Fruit fly (Drosophila melanogaster): Measurements from ENCODE around the gene bond.

Gene bond

dm6 chr3R:22590668-22591275 is 40.3 kb downstream of the bond start (continued):
- TF ChIP-seq Sry-δ (GFP tag; optimal IDR thresholded peaks at IDR 0.05) = no peak
- TF ChIP-seq CG17612 (GFP tag; IDR thresholded peaks at IDR 0.05) = no peak
- no peak for TF ChIP-seq CG12942 (GFP tag; optimal IDR thresholded peaks at IDR 0.05)
- TF ChIP-seq CG13123 (GFP tag; optimal IDR thresholded peaks at IDR 0.05) = peak; percentile 18
- peak; percentile 12 for TF ChIP-seq CG17802 (tag; optimal IDR thresholded peaks at IDR 0.05)
- TF ChIP-seq D19B (GFP tag; optimal IDR thresholded peaks at IDR 0.05) = peak; percentile 89
- TF ChIP-seq CG15479 (GFP tag; optimal IDR thresholded peaks at IDR 0.05) = no peak
- peak in 1 of 2 experiments; percentile 38 for TF ChIP-seq Hr78 (GFP tag; optimal IDR thresholded peaks at IDR 0.05)
- peak; percentile 82 for TF ChIP-seq Oli (tag; optimal IDR thresholded peaks at IDR 0.05)
- peak in 1 of 3 experiments; percentile 80 for TF ChIP-seq Stat92E (GFP tag; optimal IDR thresholded peaks at IDR 0.05)
- no peak for TF ChIP-seq hbn (GFP tag; IDR thresholded peaks at IDR 0.05; ENCODE audit: partially characterized antibody)
- TF ChIP-seq Fer1 (GFP tag; optimal IDR thresholded peaks at IDR 0.05) = no peak
- TF ChIP-seq CG14710 (tag; optimal IDR thresholded peaks at IDR 0.05) = peak; percentile 79
- peak; percentile 63 for TF ChIP-seq bcd (GFP tag; optimal IDR thresholded peaks at IDR 0.05)
- no peak for TF ChIP-seq amos (GFP tag; IDR thresholded peaks at IDR 0.05; ENCODE audit: partially characterized antibody)
- no peak for TF ChIP-seq Deaf1 (tag; optimal IDR thresholded peaks at IDR 0.05)
- TF ChIP-seq Dad (GFP tag; optimal IDR thresholded peaks at IDR 0.05) = no peak
- TF ChIP-seq CG17568 (GFP tag; optimal IDR thresholded peaks at IDR 0.05) = no peak
- TF ChIP-seq Nf-YB (GFP tag; optimal IDR thresholded peaks at IDR 0.05) = peak; percentile 38
- no peak for TF ChIP-seq nerfin-2 (GFP tag; IDR thresholded peaks at IDR 0.05; ENCODE audit: partially characterized antibody)
- TF ChIP-seq Usf (GFP tag; optimal IDR thresholded peaks at IDR 0.05) = peak; percentile 35
- no peak for TF ChIP-seq gro (GFP tag; optimal IDR thresholded peaks at IDR 0.05)
- no peak for TF ChIP-seq CG7372 (GFP tag; IDR thresholded peaks at IDR 0.05)
- TF ChIP-seq Dip2 (GFP tag; IDR thresholded peaks at IDR 0.05) = no peak
- TF ChIP-seq CG4282 (GFP tag; optimal IDR thresholded peaks at IDR 0.05) = no peak
- TF ChIP-seq dmrt11E (tag; optimal IDR thresholded peaks at IDR 0.05) = peak; percentile 85
- TF ChIP-seq CG13894 (tag; optimal IDR thresholded peaks at IDR 0.05) = no peak
- peak; percentile 52 for TF ChIP-seq Xrp1 (GFP tag; IDR thresholded peaks at IDR 0.05)
- TF ChIP-seq CG42726 (GFP tag; IDR thresholded peaks at IDR 0.05; ENCODE audit: partially characterized antibody) = no peak
- TF ChIP-seq eyg (GFP tag; optimal IDR thresholded peaks at IDR 0.05) = no peak
- peak; percentile 20; the same call in 1 of the 2 replicates for TF ChIP-seq chm (GFP tag; IDR thresholded peaks at IDR 0.05)
- TF ChIP-seq da (GFP tag; optimal IDR thresholded peaks at IDR 0.05) = no peak
- TF ChIP-seq nerfin-1 (tag; optimal IDR thresholded peaks at IDR 0.05) = peak; percentile 54
- 0 out of 2 replicates have a peak, but pooled peaks have one; percentile 14 for TF ChIP-seq Awh (GFP tag; IDR thresholded peaks at IDR 0.05)
- TF ChIP-seq CG9876 (GFP tag; optimal IDR thresholded peaks at IDR 0.05) = no peak
- TF ChIP-seq pros (GFP tag; optimal IDR thresholded peaks at IDR 0.05) = no peak
- no peak for TF ChIP-seq CrebB (tag; optimal IDR thresholded peaks at IDR 0.05)
- peak; percentile 1 for TF ChIP-seq CG9609 (GFP tag; optimal IDR thresholded peaks at IDR 0.05)
- no peak for TF ChIP-seq hb (GFP tag; IDR thresholded peaks at IDR 0.05; ENCODE audit: partially characterized antibody)
- peak; percentile 73 for TF ChIP-seq D19A (tag; optimal IDR thresholded peaks at IDR 0.05)
- no peak for TF ChIP-seq CG10543 (GFP tag; optimal IDR thresholded peaks at IDR 0.05)
- TF ChIP-seq Ets97D (GFP tag; optimal IDR thresholded peaks at IDR 0.05) = peak; percentile 17
- no peak for TF ChIP-seq yki (optimal IDR thresholded peaks at IDR 0.05)
- TF ChIP-seq CG3726 (GFP tag; IDR thresholded peaks at IDR 0.05) = no peak
- TF ChIP-seq lov (optimal IDR thresholded peaks at IDR 0.05) = no peak
- TF ChIP-seq lov (GFP tag; IDR thresholded peaks at IDR 0.05) = no peak
- no peak for TF ChIP-seq psq (GFP tag; optimal IDR thresholded peaks at IDR 0.05)
- peak; percentile 84 for TF ChIP-seq phol (tag; optimal IDR thresholded peaks at IDR 0.05)
- TF ChIP-seq p53 (GFP tag; optimal IDR thresholded peaks at IDR 0.05) = no peak
- TF ChIP-seq CG14050 (GFP tag; IDR thresholded peaks at IDR 0.05) = no peak

All from whole organism, embryonic.